Worm (Caenorhabditis elegans) whole organism, L4 larva: Measurements from ENCODE around the gene eelo-2.

Experiments
- R02D3.7 ChIP-seq: fragments of 150-350 bp; sonication (generic microtip); optimal IDR thresholded peaks from 3 replicates; lab custom pipeline; 2014; ENCODE audit warnings: missing biosample characterization, missing genetic modification characterization
- ceh-82 ChIP-seq: sonication (generic microtip); optimal IDR thresholded peaks from 2 replicates; lab custom pipeline; 2017; ENCODE audit warnings: missing biosample characterization, missing genetic modification characterization
- daf-16 ChIP-seq, 3 experiments: sonication (generic microtip); optimal IDR thresholded peaks; 2 replicates each; lab custom pipeline; 2016 to 2017; ENCODE audit warnings: missing genetic modification characterization in 3 of 3, missing genetic modification reagents in 3 of 3, mild to moderate bottlenecking in 2 of 3, missing compliant biosample characterization in 2 of 3, missing biosample characterization in 1 of 3, moderate library complexity in 1 of 3
- dve-1 ChIP-seq: sonication (generic microtip); optimal IDR thresholded peaks from 2 replicates; lab custom pipeline; 2017; ENCODE audit warnings: antibody characterized with exemption, mild to moderate bottlenecking, missing genetic modification characterization, missing compliant biosample characterization; ENCODE audit not compliant: insufficient read depth
- egl-27 ChIP-seq: sonication (generic microtip); optimal IDR thresholded peaks from 3 replicates; lab custom pipeline; 2017; ENCODE audit warnings: missing biosample characterization, missing genetic modification reagents, missing genetic modification characterization
- lin-1 ChIP-seq: fragments of 200-800 bp; sonication (Bioruptor generic); IDR thresholded peaks from 2 replicates; pipeline ENCODE4 v1.3.6; 2022; ENCODE audit warnings: missing genetic modification reagents, missing genetic modification characterization, missing compliant biosample characterization
- lsy-2 ChIP-seq, 2 experiments: fragments of 150-350 bp in 1 of 2; sonication (generic microtip) in 1 of 2; optimal IDR thresholded peaks; 2 replicates each; lab custom pipeline; 2014 to 2017; ENCODE audit warnings: missing biosample characterization in 2 of 2, missing genetic modification characterization in 2 of 2
- nhr-6 ChIP-seq: fragments of 150-350 bp; optimal IDR thresholded peaks from 2 replicates; lab custom pipeline; 2014; ENCODE audit warnings: missing biosample characterization, missing genetic modification characterization
- nhr-77 ChIP-seq: fragments of 150-350 bp; optimal IDR thresholded peaks from 2 replicates; lab custom pipeline; 2014; ENCODE audit warnings: missing biosample characterization, missing genetic modification characterization
- snpc-4 ChIP-seq: fragments of 150-350 bp; optimal IDR thresholded peaks from 2 replicates; lab custom pipeline; 2014; ENCODE audit warnings: missing biosample characterization, missing genetic modification characterization
- zag-1 ChIP-seq: fragments of 150-350 bp; optimal IDR thresholded peaks from 2 replicates; lab custom pipeline; 2014; ENCODE audit warnings: missing biosample characterization, missing genetic modification characterization

- TF ChIP-seq snpc-4 (tag; lab: Kevin White, UChicago) (no peak), lin-1 (GFP tag; lab: Robert Waterston, UW) (no peak), lsy-2 (tag; optimal IDR thresholded peaks at IDR 0.05; lab: Kevin White, UChicago) (no peak), nhr-6 (tag; lab: Kevin White, UChicago) (no peak), egl-27 (tag; lab: Kevin White, UChicago) (no peak), ceh-82 (no peak), daf-16 (GFP tag; optimal IDR thresholded peaks at IDR 0.05; lab: Kevin White, UChicago) (no peak), daf-16 (tag; optimal IDR thresholded peaks at IDR 0.05; lab: Kevin White, UChicago) (no peak), dve-1 (tag; lab: Kevin White, UChicago) (no peak), nhr-77 (no peak), zag-1 (tag; lab: Kevin White, UChicago) (no peak), R02D3.7 (tag; lab: Kevin White, UChicago) (no peak)
Measured at ce11 chrIV:17210754-17211153, 39.2 kb upstream of the eelo-2 start.
